Worm (Caenorhabditis elegans) whole organism, late embryonic: ENCODE measurements around the gene srh-85.

Experiments used
- F13H6.1 ChIP-seq: sonication (generic microtip); optimal IDR thresholded peaks from 2 replicates; lab custom pipeline; 2016; ENCODE audit warnings: missing genetic modification characterization, missing compliant biosample characterization
- K02D7.2 ChIP-seq: sonication (generic microtip); optimal IDR thresholded peaks from 2 replicates; lab custom pipeline; 2017; ENCODE audit warnings: mild to moderate bottlenecking, missing genetic modification characterization, missing compliant biosample characterization
- T23F11.4 ChIP-seq: fragments of 200-800 bp; sonication (Bioruptor generic); optimal IDR thresholded peaks from 2 replicates; lab custom pipeline; 2018; ENCODE audit warnings: mild to moderate bottlenecking, missing genetic modification characterization, missing compliant biosample characterization
- fkh-10 ChIP-seq: fragments of 150-350 bp; optimal IDR thresholded peaks from 2 replicates; lab custom pipeline; 2014; ENCODE audit warnings: missing biosample characterization, missing genetic modification reagents, missing genetic modification characterization
- madf-2 ChIP-seq: sonication (generic microtip); optimal IDR thresholded peaks from 2 replicates; lab custom pipeline; 2017; ENCODE audit warnings: missing genetic modification characterization, missing compliant biosample characterization
- nhr-11 ChIP-seq: fragments of 150-350 bp; optimal IDR thresholded peaks from 2 replicates; lab custom pipeline; 2014; ENCODE audit warnings: missing biosample characterization, missing genetic modification characterization
- pha-2 ChIP-seq: sonication (generic microtip); optimal IDR thresholded peaks from 2 replicates; lab custom pipeline; 2017; ENCODE audit warnings: mild to moderate bottlenecking, missing genetic modification characterization, missing compliant biosample characterization
- ref-2 ChIP-seq: sonication (generic microtip); optimal IDR thresholded peaks from 2 replicates; lab custom pipeline; 2016; ENCODE audit warnings: missing genetic modification characterization, missing compliant biosample characterization
- rnt-1 ChIP-seq: sonication (generic microtip); optimal IDR thresholded peaks from 2 replicates; lab custom pipeline; 2016; ENCODE audit warnings: missing genetic modification characterization, missing compliant biosample characterization
- sdc-2 ChIP-seq: sonication (generic microtip); optimal IDR thresholded peaks from 2 replicates; lab custom pipeline; 2016; ENCODE audit warnings: missing genotype, missing genetic modification characterization, missing compliant biosample characterization
- tbx-2 ChIP-seq: sonication (generic microtip); optimal IDR thresholded peaks from 2 replicates; lab custom pipeline; 2016; ENCODE audit warnings: missing genetic modification characterization, missing compliant biosample characterization

DNA sequence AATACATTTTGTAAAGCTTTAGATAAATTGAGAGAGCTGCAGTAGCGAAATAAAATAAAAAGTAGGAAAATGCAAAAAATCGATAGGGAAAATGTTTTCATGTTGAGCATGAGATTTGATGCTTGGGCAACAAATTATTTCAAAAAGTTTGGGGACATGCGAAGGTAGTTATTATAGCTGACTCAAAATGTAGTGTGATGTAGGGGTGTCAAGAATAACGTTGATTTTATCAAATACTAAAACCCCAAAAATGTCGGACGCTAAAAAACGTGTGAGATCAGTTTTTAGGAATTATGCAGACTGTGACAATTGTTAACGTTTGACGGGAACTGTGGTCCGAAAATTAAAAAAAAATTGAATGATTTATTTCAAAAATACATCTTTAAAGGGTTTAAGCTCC is 34.0 kb upstream of the srh-85 start, which contains the start of gene irld-12:
- TF ChIP-seq ref-2 (tag; lab: Kevin White, UChicago) (no peak), F13H6.1 (tag; lab: Kevin White, UChicago) (no peak), fkh-10 (no peak), K02D7.2 (tag; lab: Kevin White, UChicago) (no peak), T23F11.4 (GFP tag; lab: Kevin White, UChicago) (no peak), rnt-1 (tag; lab: Kevin White, UChicago) (no peak), tbx-2 (no peak), sdc-2 (tag; lab: Kevin White, UChicago) (no peak), pha-2 (tag; lab: Kevin White, UChicago) (no peak), madf-2 (tag; lab: Kevin White, UChicago) (no peak), nhr-11 (no peak)
